Fruit fly (Drosophila melanogaster): ENCODE data around the gene CG15930.

DNA sequence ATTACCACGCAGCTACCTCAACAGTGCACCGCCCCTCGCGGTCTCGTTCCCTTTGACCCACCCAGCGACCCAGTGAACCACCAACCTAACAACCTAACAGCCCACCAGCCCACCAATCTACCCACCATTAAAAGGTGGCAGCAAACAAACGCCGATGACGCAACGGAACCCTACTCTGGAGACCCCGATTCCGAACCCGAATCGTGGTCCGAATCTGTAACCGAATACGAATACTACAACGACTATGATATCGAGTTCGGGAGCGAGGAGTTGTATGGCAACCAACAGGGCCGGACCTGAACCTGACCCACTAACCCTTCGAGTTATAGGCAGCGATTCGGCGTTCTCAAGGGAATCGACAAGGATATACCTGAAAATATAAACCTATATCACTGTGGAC is 20.2 kb upstream of the CG15930 start:
- no peak for TF ChIP-seq CG11617 (GFP tag; optimal IDR thresholded peaks at IDR 0.05)
- TF ChIP-seq CG12768 (GFP tag; optimal IDR thresholded peaks at IDR 0.05), result no peak
- TF ChIP-seq ovo (GFP tag; optimal IDR thresholded peaks at IDR 0.05), result no peak
- TF ChIP-seq CG5204 (GFP tag; optimal IDR thresholded peaks at IDR 0.05), result no peak
- TF ChIP-seq tj (GFP tag; optimal IDR thresholded peaks at IDR 0.05), result no peak
- no peak for TF ChIP-seq kay (GFP tag; ENCODE audit: borderline replicate concordance)
- TF ChIP-seq pad (GFP tag; optimal IDR thresholded peaks at IDR 0.05), result no peak
- TF ChIP-seq toe (GFP tag; optimal IDR thresholded peaks at IDR 0.05), result no peak
- no peak for TF ChIP-seq cnc (optimal IDR thresholded peaks at IDR 0.05)
- no peak for TF ChIP-seq Crg-1 (GFP tag; optimal IDR thresholded peaks at IDR 0.05)
- no peak for TF ChIP-seq bab1 (GFP tag; optimal IDR thresholded peaks at IDR 0.05)
- no peak for TF ChIP-seq CG7101 (tag; optimal IDR thresholded peaks at IDR 0.05)
- TF ChIP-seq Clk (GFP tag; optimal IDR thresholded peaks at IDR 0.05), result no peak
